Fruit fly (Drosophila melanogaster): ENCODE measurements around the gene Apc2.

The Apc2 gene

DNA sequence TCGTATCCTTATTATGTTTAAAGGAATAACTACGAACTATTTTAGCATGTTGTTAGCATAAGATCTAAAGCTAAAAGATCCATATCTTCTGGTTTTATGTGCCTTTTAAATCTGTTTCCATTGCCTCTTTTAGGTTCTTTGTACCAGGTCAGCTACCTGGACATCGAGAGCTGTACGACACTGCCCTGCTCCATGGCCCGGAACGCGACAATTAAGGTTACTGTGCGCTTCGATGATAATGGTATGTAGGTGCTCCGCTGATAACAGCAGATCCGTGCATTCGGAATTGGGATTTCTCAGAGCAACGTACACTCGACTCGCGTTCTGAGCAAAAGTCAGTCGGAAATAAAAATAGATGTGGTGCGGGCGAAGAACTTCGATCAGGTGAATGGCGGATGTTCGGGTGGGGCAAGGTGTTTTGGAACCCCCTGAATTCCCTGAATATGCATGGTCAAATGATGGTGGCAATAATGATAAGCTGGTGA lies 24.1 kb upstream of the Apc2 start:
- TF ChIP-seq Rel (GFP tag; optimal IDR thresholded peaks at IDR 0.05): no peak
- peak; percentile 92 for TF ChIP-seq Rel (tag; optimal IDR thresholded peaks at IDR 0.05)
- TF ChIP-seq tai (GFP tag; optimal IDR thresholded peaks at IDR 0.05): no peak

DNA sequence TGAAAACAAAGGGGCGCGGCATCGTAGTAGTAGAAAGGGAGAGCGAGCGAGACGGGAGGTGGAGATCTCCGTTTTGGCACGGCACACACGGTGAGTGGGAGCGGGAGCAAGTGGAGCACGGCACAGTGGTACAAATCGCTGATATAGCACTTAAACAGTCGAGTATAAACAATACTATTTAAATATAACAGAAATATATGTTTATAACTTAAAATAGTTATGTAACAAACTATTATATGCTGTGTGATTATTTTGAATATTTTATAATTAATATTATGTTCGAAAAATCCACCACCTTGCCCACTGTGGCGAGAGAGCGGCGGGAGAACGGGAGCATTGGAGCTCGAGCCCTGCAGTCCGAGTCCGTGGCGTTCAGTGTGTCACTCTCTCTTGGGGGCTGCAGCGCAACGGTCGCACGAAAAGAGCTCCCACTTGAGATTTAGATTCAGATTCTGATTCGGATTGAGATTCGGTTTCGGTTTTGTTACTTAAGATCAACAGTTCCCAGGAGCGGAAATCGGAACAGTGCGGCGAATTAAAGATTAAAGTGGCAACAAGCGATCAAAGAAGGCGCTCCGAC lies 22.7 kb upstream of the Apc2 start, which contains the start of gene Kal1:
Gene Kal1 (plus strand): TSS at position 383 of the 580 bp plus-strand sequence.
- TF ChIP-seq psq (GFP tag; optimal IDR thresholded peaks at IDR 0.05) (peak; percentile 96), HLH106 (tag; optimal IDR thresholded peaks at IDR 0.05) (peak; percentile 98), dsf (GFP tag; optimal IDR thresholded peaks at IDR 0.05; ENCODE audit: borderline replicate concordance) (peak; percentile 72), woc (GFP tag; optimal IDR thresholded peaks at IDR 0.05) (peak; percentile 85), Vsx2 (GFP tag; optimal IDR thresholded peaks at IDR 0.05; ENCODE audit: partially characterized antibody) (no peak), dl (GFP tag; optimal IDR thresholded peaks at IDR 0.05; ENCODE audit: insufficient read depth in 1 of 2, partially characterized antibody in 2 of 2) (peak in 1 of 2 experiments; percentile 50), N (GFP tag; optimal IDR thresholded peaks at IDR 0.05) (no peak), Hnf4 (GFP tag; optimal IDR thresholded peaks at IDR 0.05) (peak; percentile 93), tai (GFP tag; optimal IDR thresholded peaks at IDR 0.05) (no peak), OdsH (GFP tag; optimal IDR thresholded peaks at IDR 0.05) (peak; percentile 98), br (GFP tag; optimal IDR thresholded peaks at IDR 0.05) (peak; percentile 93), h (GFP tag; optimal IDR thresholded peaks at IDR 0.05) (peak; percentile 98), dmrt93B (GFP tag; optimal IDR thresholded peaks at IDR 0.05) (peak; percentile 94), CrebA (GFP tag; optimal IDR thresholded peaks at IDR 0.05; ENCODE audit: borderline replicate concordance) (no peak), fru (GFP tag; optimal IDR thresholded peaks at IDR 0.05) (peak; percentile 96), CG9705 (GFP tag; optimal IDR thresholded peaks at IDR 0.05) (peak; percentile 91), Myc (optimal IDR thresholded peaks at IDR 0.05) (no peak), Hr78 (GFP tag; optimal IDR thresholded peaks at IDR 0.05) (no peak), CG32264 (GFP tag; optimal IDR thresholded peaks at IDR 0.05) (peak; percentile 84), pan (optimal IDR thresholded peaks at IDR 0.05) (no peak), ey (GFP tag; optimal IDR thresholded peaks at IDR 0.05) (peak; percentile 90), usp (GFP tag; optimal IDR thresholded peaks at IDR 0.05) (no peak), Dif (GFP tag; optimal IDR thresholded peaks at IDR 0.05; ENCODE audit: partially characterized antibody) (peak; percentile 55), Sp1 (GFP tag; optimal IDR thresholded peaks at IDR 0.05) (peak; percentile 99), Rel (GFP tag; optimal IDR thresholded peaks at IDR 0.05) (peak; percentile 98), Rel (tag; optimal IDR thresholded peaks at IDR 0.05) (peak; percentile 88), brk (GFP tag; optimal IDR thresholded peaks at IDR 0.05) (peak; percentile 96), Abd-B (GFP tag; optimal IDR thresholded peaks at IDR 0.05) (no peak), lola (GFP tag; optimal IDR thresholded peaks at IDR 0.05) (no peak), GATAd (GFP tag; optimal IDR thresholded peaks at IDR 0.05) (no peak), sv (GFP tag; optimal IDR thresholded peaks at IDR 0.05) (peak; percentile 65), Dfd (GFP tag; optimal IDR thresholded peaks at IDR 0.05) (no peak), rgr (GFP tag; optimal IDR thresholded peaks at IDR 0.05) (peak; percentile 98), foxo (GFP tag; optimal IDR thresholded peaks at IDR 0.05) (peak; percentile 7 to 98), Mio (GFP tag; optimal IDR thresholded peaks at IDR 0.05) (peak; percentile 60), Jra (GFP tag; optimal IDR thresholded peaks at IDR 0.05) (peak; percentile 80), Hr83 (GFP tag; optimal IDR thresholded peaks at IDR 0.05; ENCODE audit: poor library complexity, severe bottlenecking) (no peak), jim (GFP tag; optimal IDR thresholded peaks at IDR 0.05) (no peak), sage (GFP tag; optimal IDR thresholded peaks at IDR 0.05) (peak; percentile 95)

DNA sequence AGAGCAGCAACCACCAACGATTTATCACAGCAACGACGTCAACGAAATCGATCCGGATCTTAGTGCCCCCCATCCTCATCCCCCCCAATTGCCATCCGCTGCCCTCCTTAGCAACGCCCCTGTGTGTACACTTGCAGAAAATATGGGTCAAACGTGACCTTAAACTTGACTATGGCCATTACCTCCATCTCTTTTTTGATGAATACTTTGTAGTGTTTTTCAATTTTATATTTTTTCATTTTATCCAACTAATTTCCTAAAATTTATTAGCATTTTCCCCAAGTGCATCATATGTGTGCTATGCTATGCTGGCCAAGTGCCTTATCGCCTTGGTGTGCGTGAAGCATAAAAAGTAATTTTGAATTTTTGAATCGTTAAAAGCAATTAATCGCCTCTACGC lies 20.8 kb upstream of the Apc2 start:
- TF ChIP-seq ey (GFP tag; optimal IDR thresholded peaks at IDR 0.05) (peak; percentile 86), sv (GFP tag; optimal IDR thresholded peaks at IDR 0.05) (no peak), h (GFP tag; optimal IDR thresholded peaks at IDR 0.05) (peak; percentile 93), tai (GFP tag; optimal IDR thresholded peaks at IDR 0.05) (no peak), woc (GFP tag; optimal IDR thresholded peaks at IDR 0.05) (peak; percentile 71), fru (GFP tag; optimal IDR thresholded peaks at IDR 0.05) (peak; percentile 91), psq (GFP tag; optimal IDR thresholded peaks at IDR 0.05) (peak; percentile 77), dsf (GFP tag; optimal IDR thresholded peaks at IDR 0.05; ENCODE audit: borderline replicate concordance) (peak; percentile 25), Dif (GFP tag; optimal IDR thresholded peaks at IDR 0.05; ENCODE audit: partially characterized antibody) (no peak), dmrt93B (GFP tag; optimal IDR thresholded peaks at IDR 0.05) (peak; percentile 64), N (GFP tag; optimal IDR thresholded peaks at IDR 0.05) (no peak), Jra (GFP tag; optimal IDR thresholded peaks at IDR 0.05) (peak; percentile 80), Hnf4 (GFP tag; optimal IDR thresholded peaks at IDR 0.05) (peak; percentile 86), sage (GFP tag; optimal IDR thresholded peaks at IDR 0.05) (peak; percentile 76), HLH106 (tag; optimal IDR thresholded peaks at IDR 0.05) (peak; percentile 87), Hr83 (GFP tag; optimal IDR thresholded peaks at IDR 0.05; ENCODE audit: poor library complexity, severe bottlenecking) (peak; percentile 5), Sp1 (GFP tag; optimal IDR thresholded peaks at IDR 0.05) (peak; percentile 88), dl (GFP tag; optimal IDR thresholded peaks at IDR 0.05; ENCODE audit: insufficient read depth in 1 of 2, partially characterized antibody in 2 of 2) (no peak), brk (GFP tag; optimal IDR thresholded peaks at IDR 0.05) (peak; percentile 83), Rel (GFP tag; optimal IDR thresholded peaks at IDR 0.05) (no peak), Rel (tag; optimal IDR thresholded peaks at IDR 0.05) (peak; percentile 47), jim (GFP tag; optimal IDR thresholded peaks at IDR 0.05) (no peak), foxo (GFP tag; optimal IDR thresholded peaks at IDR 0.05) (peak; percentile 13 to 90), Mio (GFP tag; optimal IDR thresholded peaks at IDR 0.05) (no peak), Abd-B (GFP tag; optimal IDR thresholded peaks at IDR 0.05) (no peak), OdsH (GFP tag; optimal IDR thresholded peaks at IDR 0.05) (peak; percentile 87), usp (GFP tag; optimal IDR thresholded peaks at IDR 0.05) (no peak), Hr78 (GFP tag; optimal IDR thresholded peaks at IDR 0.05) (no peak), rgr (GFP tag; optimal IDR thresholded peaks at IDR 0.05) (peak; percentile 89), CG9705 (GFP tag; optimal IDR thresholded peaks at IDR 0.05) (peak; percentile 68), br (GFP tag; optimal IDR thresholded peaks at IDR 0.05) (peak; percentile 87), pan (optimal IDR thresholded peaks at IDR 0.05) (no peak), CG32264 (GFP tag; optimal IDR thresholded peaks at IDR 0.05) (peak; percentile 82)

Measured in whole organism, wandering third instar larva.